Fruit fly (Drosophila melanogaster): ENCODE results near the gene CG12883.

Gene CG12883

dm6 chr3R:27699540-27700228, 20.6 kb downstream of the CG12883 start, which contains the start of gene ALiX:
Gene ALiX (minus strand): TSS chr3R:27700110.
- TF ChIP-seq EcR (GFP tag; optimal IDR thresholded peaks at IDR 0.05) (no peak), usp (GFP tag; optimal IDR thresholded peaks at IDR 0.05) (no peak), Dll (optimal IDR thresholded peaks at IDR 0.05) (no peak), pan (optimal IDR thresholded peaks at IDR 0.05) (no peak), psq (optimal IDR thresholded peaks at IDR 0.05) (no peak), CG8478 (optimal IDR thresholded peaks at IDR 0.05) (no peak)

dm6 chr3R:27700229-27700573, 21.1 kb downstream of the CG12883 start, which contains the start of gene btz:
Gene btz (plus strand): TSS chr3R:27700361.
- TF ChIP-seq usp (GFP tag; optimal IDR thresholded peaks at IDR 0.05) = no peak
- TF ChIP-seq Dll (optimal IDR thresholded peaks at IDR 0.05) = no peak
- no peak for TF ChIP-seq EcR (GFP tag; optimal IDR thresholded peaks at IDR 0.05)
- no peak for TF ChIP-seq CG8478 (optimal IDR thresholded peaks at IDR 0.05)
- no peak for TF ChIP-seq psq (optimal IDR thresholded peaks at IDR 0.05)
- TF ChIP-seq pan (optimal IDR thresholded peaks at IDR 0.05) = no peak

- no peak for TF ChIP-seq psq (optimal IDR thresholded peaks at IDR 0.05)
- no peak for TF ChIP-seq EcR (GFP tag; optimal IDR thresholded peaks at IDR 0.05)
- TF ChIP-seq CG8478 (optimal IDR thresholded peaks at IDR 0.05) = no peak
- TF ChIP-seq usp (GFP tag; optimal IDR thresholded peaks at IDR 0.05) = no peak
- TF ChIP-seq Dll (optimal IDR thresholded peaks at IDR 0.05) = no peak
- no peak for TF ChIP-seq pan (optimal IDR thresholded peaks at IDR 0.05)
These were observed 27.0 kb downstream of the CG12883 start for dm6 chr3R:27706039-27706580.

dm6 chr3R:27706581-27707181, 27.6 kb downstream of the CG12883 start, which contains the start of the genes CROT and CG12877:
Gene CROT (minus strand): TSS chr3R:27706751.
Gene CG12877 (plus strand): TSS chr3R:27707100.
- TF ChIP-seq EcR (GFP tag; optimal IDR thresholded peaks at IDR 0.05) (no peak), pan (optimal IDR thresholded peaks at IDR 0.05) (no peak), psq (optimal IDR thresholded peaks at IDR 0.05) (no peak), CG8478 (optimal IDR thresholded peaks at IDR 0.05) (no peak), Dll (optimal IDR thresholded peaks at IDR 0.05) (no peak), usp (GFP tag; optimal IDR thresholded peaks at IDR 0.05) (no peak)

All from whole organism.